Comparison of ENCODE assay signal across 5 fruit fly cellular contexts in genomic region chr3R:5466875-5467274, dm6.
TF ChIP-seq lines count a peak whose summit lies in the region.

TSS of gene RpL35A (minus strand) at chr3R:5467101.

- peak; percentile 57 for TF ChIP-seq CTCF in whole organism, embryonic (GFP tag; optimal IDR thresholded peaks at IDR 0.05; lab: Kevin White, UChicago)

TF ChIP-seq in whole organism, adult, 20 proteins besides CTCF, POLR2A, EP300 and RAD21 (continues in another document):
- TF ChIP-seq CG7101 (tag; optimal IDR thresholded peaks at IDR 0.05; lab: Kevin White, UChicago) = peak; percentile 85
- TF ChIP-seq CG12768 (GFP tag; optimal IDR thresholded peaks at IDR 0.05; lab: Kevin White, UChicago) = peak; percentile 79
- TF ChIP-seq Clk (GFP tag; optimal IDR thresholded peaks at IDR 0.05; lab: Kevin White, UChicago) = no peak
- TF ChIP-seq Crg-1 (GFP tag; optimal IDR thresholded peaks at IDR 0.05; lab: Kevin White, UChicago) = peak; percentile 70
- peak; percentile 51 for TF ChIP-seq cic (GFP tag; optimal IDR thresholded peaks at IDR 0.05; lab: Kevin White, UChicago)
- peak; percentile 55 for TF ChIP-seq ovo (GFP tag; optimal IDR thresholded peaks at IDR 0.05; lab: Kevin White, UChicago)
- TF ChIP-seq kay (GFP tag; lab: Kevin White, UChicago; ENCODE audit: borderline replicate concordance) = no peak
- peak; percentile 52 for TF ChIP-seq tj (GFP tag; optimal IDR thresholded peaks at IDR 0.05; lab: Kevin White, UChicago)
- TF ChIP-seq CG5204 (GFP tag; optimal IDR thresholded peaks at IDR 0.05; lab: Kevin White, UChicago) = no peak
- TF ChIP-seq CG7045 (GFP tag; optimal IDR thresholded peaks at IDR 0.05; lab: Kevin White, UChicago) = peak; percentile 69
- TF ChIP-seq CG33017 (tag; optimal IDR thresholded peaks at IDR 0.05; lab: Kevin White, UChicago) = peak; percentile 83
- TF ChIP-seq Mnt (GFP tag; optimal IDR thresholded peaks at IDR 0.05; lab: Kevin White, UChicago) = peak; percentile 92
- TF ChIP-seq toe (GFP tag; optimal IDR thresholded peaks at IDR 0.05; lab: Kevin White, UChicago) = no peak
- peak; percentile 59 for TF ChIP-seq pad (GFP tag; optimal IDR thresholded peaks at IDR 0.05; lab: Kevin White, UChicago)
- TF ChIP-seq CG14711 (tag; optimal IDR thresholded peaks at IDR 0.05; lab: Kevin White, UChicago) = peak; percentile 67
- TF ChIP-seq bab1 (GFP tag; optimal IDR thresholded peaks at IDR 0.05; lab: Kevin White, UChicago) = peak; percentile 85
- TF ChIP-seq cnc (optimal IDR thresholded peaks at IDR 0.05; lab: Kevin White, UChicago) = no peak
- peak; percentile 73 for TF ChIP-seq CG1620 (GFP tag; optimal IDR thresholded peaks at IDR 0.05; lab: Kevin White, UChicago)

TF ChIP-seq in whole organism, embryonic, 481 proteins besides CTCF, POLR2A, EP300 and RAD21 (continues in another document):
- peak; percentile 59 for TF ChIP-seq CG6254 (GFP tag; optimal IDR thresholded peaks at IDR 0.05; lab: Kevin White, UChicago)
- TF ChIP-seq Bteb2 (GFP tag; optimal IDR thresholded peaks at IDR 0.05; lab: Kevin White, UChicago) = peak; percentile 63
- TF ChIP-seq CG14014 (GFP tag; IDR thresholded peaks at IDR 0.05; lab: Robert Waterston, UW) = peak; percentile 67; the same call in 1 of the 2 replicates
- peak; percentile 76 for TF ChIP-seq schlank (tag; optimal IDR thresholded peaks at IDR 0.05; lab: Kevin White, UChicago)
- TF ChIP-seq CG16779 (GFP tag; IDR thresholded peaks at IDR 0.05; lab: Robert Waterston, UW) = no peak
- no peak for TF ChIP-seq C15 (GFP tag; IDR thresholded peaks at IDR 0.05; lab: Robert Waterston, UW)
- peak; percentile 40 for TF ChIP-seq Dref (GFP tag; IDR thresholded peaks at IDR 0.05; lab: Robert Waterston, UW)
- peak; percentile 80 for TF ChIP-seq unpg (GFP tag; optimal IDR thresholded peaks at IDR 0.05; lab: Kevin White, UChicago)
- TF ChIP-seq CG6683 (GFP tag; optimal IDR thresholded peaks at IDR 0.05; lab: Kevin White, UChicago) = peak; percentile 48
- no peak for TF ChIP-seq CG10959 (GFP tag; IDR thresholded peaks at IDR 0.05; lab: Robert Waterston, UW)
- peak; percentile 37 to 65 for TF ChIP-seq chif (GFP tag; optimal IDR thresholded peaks at IDR 0.05; lab: Kevin White, UChicago)
- peak; percentile 69 for TF ChIP-seq Camta (GFP tag; optimal IDR thresholded peaks at IDR 0.05; lab: Kevin White, UChicago)
- TF ChIP-seq Adf1 (GFP tag; IDR thresholded peaks at IDR 0.05; lab: Robert Waterston, UW) = no peak
- TF ChIP-seq Fer1 (GFP tag; optimal IDR thresholded peaks at IDR 0.05; lab: Kevin White, UChicago) = peak; percentile 90
- no peak for TF ChIP-seq CG15479 (GFP tag; optimal IDR thresholded peaks at IDR 0.05; lab: Kevin White, UChicago)
- TF ChIP-seq tgo (GFP tag; IDR thresholded peaks at IDR 0.05; lab: Robert Waterston, UW) = no peak; the same call in 2 of the 3 replicates
- peak; percentile 77 for TF ChIP-seq CG12104 (GFP tag; optimal IDR thresholded peaks at IDR 0.05; lab: Kevin White, UChicago)
- no peak for TF ChIP-seq yki (optimal IDR thresholded peaks at IDR 0.05; lab: Kevin White, UChicago)
- TF ChIP-seq Fer2 (tag; optimal IDR thresholded peaks at IDR 0.05; lab: Kevin White, UChicago) = peak; percentile 68

TF ChIP-seq in whole organism, prepupa, 60 proteins besides CTCF, POLR2A, EP300 and RAD21 (continues in another document):
- peak; percentile 92 for TF ChIP-seq Eip78C (GFP tag; lab: Kevin White, UChicago)
- no peak for TF ChIP-seq Smox (GFP tag; optimal IDR thresholded peaks at IDR 0.05; lab: Kevin White, UChicago)
- peak; percentile 58 for TF ChIP-seq achi (GFP tag; optimal IDR thresholded peaks at IDR 0.05; lab: Kevin White, UChicago)
- no peak for TF ChIP-seq CG8119 (GFP tag; IDR thresholded peaks at IDR 0.05; lab: Robert Waterston, UW)
- TF ChIP-seq CG1621 (tag; optimal IDR thresholded peaks at IDR 0.05; lab: Kevin White, UChicago) = peak; percentile 59
- peak; percentile 21 for TF ChIP-seq dac (GFP tag; optimal IDR thresholded peaks at IDR 0.05; lab: Kevin White, UChicago)
- peak; percentile 74 for TF ChIP-seq dsx (GFP tag; optimal IDR thresholded peaks at IDR 0.05; lab: Kevin White, UChicago; ENCODE audit: poor library complexity, severe bottlenecking)
- TF ChIP-seq eg (GFP tag; IDR thresholded peaks at IDR 0.05; lab: Robert Waterston, UW) = peak; percentile 65; the same call in 2 of the 3 replicates
- TF ChIP-seq CG15336 (GFP tag; IDR thresholded peaks at IDR 0.05; lab: Robert Waterston, UW) = 0 out of 2 replicates have a peak, but pooled peaks have one; percentile 12
- TF ChIP-seq topi (GFP tag; optimal IDR thresholded peaks at IDR 0.05; lab: Kevin White, UChicago) = peak; percentile 78
- no peak for TF ChIP-seq Sox102F (GFP tag; optimal IDR thresholded peaks at IDR 0.05; lab: Kevin White, UChicago)
- TF ChIP-seq CG6276 (GFP tag; optimal IDR thresholded peaks at IDR 0.05; lab: Kevin White, UChicago) = no peak
- peak; percentile 53 for TF ChIP-seq pdm3 (GFP tag; optimal IDR thresholded peaks at IDR 0.05; lab: Kevin White, UChicago)
- TF ChIP-seq CG8319 (GFP tag; optimal IDR thresholded peaks at IDR 0.05; lab: Kevin White, UChicago) = no peak
- peak; percentile 60 for TF ChIP-seq CG34406 (GFP tag; optimal IDR thresholded peaks at IDR 0.05; lab: Kevin White, UChicago)
- peak; percentile 58 for TF ChIP-seq cyc (GFP tag; optimal IDR thresholded peaks at IDR 0.05; lab: Kevin White, UChicago)
- no peak for TF ChIP-seq Gug (GFP tag; IDR thresholded peaks at IDR 0.05; lab: Robert Waterston, UW)
- peak; percentile 77 for TF ChIP-seq esn (GFP tag; optimal IDR thresholded peaks at IDR 0.05; lab: Kevin White, UChicago)
- peak; percentile 82 for TF ChIP-seq CG3919 (GFP tag; optimal IDR thresholded peaks at IDR 0.05; lab: Kevin White, UChicago)

TF ChIP-seq in whole organism, pupa, 21 proteins besides CTCF, POLR2A, EP300 and RAD21:
- TF ChIP-seq CG15710 (tag; optimal IDR thresholded peaks at IDR 0.05; lab: Kevin White, UChicago) (peak; percentile 33), gl (tag; optimal IDR thresholded peaks at IDR 0.05; lab: Kevin White, UChicago) (peak; percentile 18), Pif1A (GFP tag; optimal IDR thresholded peaks at IDR 0.05; lab: Kevin White, UChicago) (no peak), CG4496 (GFP tag; IDR thresholded peaks at IDR 0.05; lab: Robert Waterston, UW) (peak; percentile 76), Pif1B (GFP tag; optimal IDR thresholded peaks at IDR 0.05; lab: Kevin White, UChicago) (no peak), Snoo (tag; optimal IDR thresholded peaks at IDR 0.05; lab: Kevin White, UChicago) (peak; percentile 82), CG34367 (tag; optimal IDR thresholded peaks at IDR 0.05; lab: Kevin White, UChicago) (peak; percentile 69), CG8159 (tag; optimal IDR thresholded peaks at IDR 0.05; lab: Kevin White, UChicago) (peak; percentile 32), CG12605 (GFP tag; IDR thresholded peaks at IDR 0.05; lab: Robert Waterston, UW) (peak; percentile 73), CG8301 (tag; optimal IDR thresholded peaks at IDR 0.05; lab: Kevin White, UChicago) (peak; percentile 10), CG17806 (tag; optimal IDR thresholded peaks at IDR 0.05; lab: Kevin White, UChicago) (peak; percentile 28)

TF ChIP-seq in whole organism, wandering third instar larva, 38 proteins besides CTCF, POLR2A, EP300 and RAD21 (continues in another document):
- TF ChIP-seq brk (GFP tag; optimal IDR thresholded peaks at IDR 0.05; lab: Kevin White, UChicago) = no peak
- no peak for TF ChIP-seq GATAd (GFP tag; optimal IDR thresholded peaks at IDR 0.05; lab: Kevin White, UChicago)
- TF ChIP-seq jim (GFP tag; optimal IDR thresholded peaks at IDR 0.05; lab: Kevin White, UChicago) = no peak
- TF ChIP-seq Mio (GFP tag; optimal IDR thresholded peaks at IDR 0.05; lab: Kevin White, UChicago) = no peak
- TF ChIP-seq dmrt93B (GFP tag; optimal IDR thresholded peaks at IDR 0.05; lab: Kevin White, UChicago) = peak; percentile 71
- TF ChIP-seq OdsH (GFP tag; optimal IDR thresholded peaks at IDR 0.05; lab: Kevin White, UChicago) = peak; percentile 4
- TF ChIP-seq Abd-B (GFP tag; optimal IDR thresholded peaks at IDR 0.05; lab: Kevin White, UChicago) = no peak
- no peak for TF ChIP-seq sage (GFP tag; optimal IDR thresholded peaks at IDR 0.05; lab: Kevin White, UChicago)
- no peak for TF ChIP-seq Rel (GFP tag; optimal IDR thresholded peaks at IDR 0.05; lab: Kevin White, UChicago)
- peak; percentile 54 for TF ChIP-seq Rel (tag; optimal IDR thresholded peaks at IDR 0.05; lab: Kevin White, UChicago)
- peak; percentile 84 for TF ChIP-seq Hr83 (GFP tag; optimal IDR thresholded peaks at IDR 0.05; lab: Kevin White, UChicago; ENCODE audit: poor library complexity, severe bottlenecking)
- TF ChIP-seq fru (GFP tag; optimal IDR thresholded peaks at IDR 0.05; lab: Kevin White, UChicago) = peak; percentile 62
- TF ChIP-seq Dif (GFP tag; optimal IDR thresholded peaks at IDR 0.05; lab: Kevin White, UChicago; ENCODE audit: partially characterized antibody) = no peak
- peak; percentile 26 for TF ChIP-seq woc (GFP tag; optimal IDR thresholded peaks at IDR 0.05; lab: Kevin White, UChicago)
- TF ChIP-seq CrebA (GFP tag; optimal IDR thresholded peaks at IDR 0.05; lab: Kevin White, UChicago; ENCODE audit: borderline replicate concordance) = no peak
- TF ChIP-seq Hnf4 (GFP tag; optimal IDR thresholded peaks at IDR 0.05; lab: Kevin White, UChicago) = no peak
- TF ChIP-seq lola (GFP tag; optimal IDR thresholded peaks at IDR 0.05; lab: Kevin White, UChicago) = no peak
- peak; percentile 42 to 56 for TF ChIP-seq foxo (GFP tag; optimal IDR thresholded peaks at IDR 0.05; lab: Kevin White, UChicago)
- no peak for TF ChIP-seq usp (GFP tag; optimal IDR thresholded peaks at IDR 0.05; lab: Kevin White, UChicago)
- TF ChIP-seq ey (GFP tag; optimal IDR thresholded peaks at IDR 0.05; lab: Kevin White, UChicago) = peak; percentile 16
- TF ChIP-seq psq (GFP tag; optimal IDR thresholded peaks at IDR 0.05; lab: Kevin White, UChicago) = no peak
- TF ChIP-seq Myc (optimal IDR thresholded peaks at IDR 0.05; lab: Kevin White, UChicago) = peak; percentile 30
- TF ChIP-seq Dfd (GFP tag; optimal IDR thresholded peaks at IDR 0.05; lab: Kevin White, UChicago) = no peak
- TF ChIP-seq rgr (GFP tag; optimal IDR thresholded peaks at IDR 0.05; lab: Kevin White, UChicago) = peak; percentile 83
- no peak for TF ChIP-seq dsf (GFP tag; optimal IDR thresholded peaks at IDR 0.05; lab: Kevin White, UChicago; ENCODE audit: borderline replicate concordance)
- TF ChIP-seq Vsx2 (GFP tag; optimal IDR thresholded peaks at IDR 0.05; lab: Kevin White, UChicago; ENCODE audit: partially characterized antibody) = no peak
- no peak for TF ChIP-seq Hr78 (GFP tag; optimal IDR thresholded peaks at IDR 0.05; lab: Kevin White, UChicago)
- TF ChIP-seq CG32264 (GFP tag; optimal IDR thresholded peaks at IDR 0.05; lab: Kevin White, UChicago) = peak; percentile 68
- TF ChIP-seq Jra (GFP tag; optimal IDR thresholded peaks at IDR 0.05; lab: Kevin White, UChicago) = no peak
- TF ChIP-seq tai (GFP tag; optimal IDR thresholded peaks at IDR 0.05; lab: Kevin White, UChicago) = no peak
- TF ChIP-seq pan (optimal IDR thresholded peaks at IDR 0.05; lab: Kevin White, UChicago) = no peak
- TF ChIP-seq sv (GFP tag; optimal IDR thresholded peaks at IDR 0.05; lab: Kevin White, UChicago) = no peak
